Worm (Caenorhabditis elegans) whole organism, L1 larva: Measurements from ENCODE around the gene F40F8.1.

Source experiments
- C04F5.9 ChIP-seq: sonication (generic microtip); optimal IDR thresholded peaks from 2 replicates; lab custom pipeline; 2016; ENCODE audit warnings: missing genetic modification characterization, missing compliant biosample characterization
- F16B12.6 ChIP-seq: fragments of 150-350 bp; optimal IDR thresholded peaks from 2 replicates; lab custom pipeline; 2014; ENCODE audit warnings: missing biosample characterization, missing genetic modification characterization
- Y116A8C.19 ChIP-seq: sonication (generic microtip); optimal IDR thresholded peaks from 2 replicates; lab custom pipeline; 2016; ENCODE audit warnings: missing compliant biosample characterization, missing genetic modification characterization, borderline replicate concordance
- aly-2 ChIP-seq: fragments of 150-350 bp; optimal IDR thresholded peaks from 2 replicates; lab custom pipeline; 2014; ENCODE audit warnings: missing biosample characterization, missing genetic modification characterization
- ceh-82 ChIP-seq, 3 experiments: fragments of 150-350 bp in 1 of 3; sonication (generic microtip) in 2 of 3; optimal IDR thresholded peaks; 2 replicates each; lab custom pipeline; 2014 to 2017; ENCODE audit warnings: missing biosample characterization in 3 of 3, missing genetic modification characterization in 3 of 3
- ceh-88 ChIP-seq: fragments of 200-800 bp; sonication (Bioruptor generic); IDR thresholded peaks from 2 replicates; pipeline ENCODE4 v1.3.6; 2022; ENCODE audit warnings: missing genetic modification characterization, missing compliant biosample characterization
- ces-1 ChIP-seq: fragments of 150-350 bp; optimal IDR thresholded peaks from 2 replicates; lab custom pipeline; 2014; ENCODE audit warnings: missing biosample characterization, missing genetic modification reagents, missing genetic modification characterization
- dsc-1 ChIP-seq: sonication (generic microtip); optimal IDR thresholded peaks from 2 replicates; lab custom pipeline; 2016; ENCODE audit warnings: mild to moderate bottlenecking, missing genetic modification characterization, missing compliant biosample characterization
- efl-1 ChIP-seq, 4 experiments: fragments of 150-350 bp; optimal IDR thresholded peaks in 3 of 4; peaks in 1 of 4; 1 replicate in 1 of 4; 2 replicates in 3 of 4; lab custom pipeline; 2014; ENCODE audit warnings: missing biosample characterization in 2 of 4, missing genetic modification characterization in 2 of 4, missing genetic modification reagents in 2 of 4
- efl-3 ChIP-seq: fragments of 200-800 bp; sonication (Bioruptor generic); optimal IDR thresholded peaks from 2 replicates; lab custom pipeline; 2018; ENCODE audit warnings: mild to moderate bottlenecking, missing genetic modification characterization, missing compliant biosample characterization
- egl-13 ChIP-seq: sonication (generic microtip); optimal IDR thresholded peaks from 2 replicates; lab custom pipeline; 2016; ENCODE audit warnings: missing genotype, missing genetic modification reagents, missing genetic modification characterization, missing compliant biosample characterization
- egl-27 ChIP-seq, 2 experiments: fragments of 150-350 bp in 1 of 2; sonication (generic microtip); optimal IDR thresholded peaks; 3 replicates each; lab custom pipeline; 2017 to 2018; ENCODE audit warnings: missing biosample characterization in 2 of 2, missing genetic modification characterization in 2 of 2, missing genetic modification reagents in 2 of 2
- elt-2 ChIP-seq: sonication (generic microtip); optimal IDR thresholded peaks from 2 replicates; lab custom pipeline; 2016; ENCODE audit warnings: missing genetic modification characterization, mild to moderate bottlenecking, inconsistent platforms, missing compliant biosample characterization, missing genetic modification reagents
- fkh-4 ChIP-seq: sonication (generic microtip); optimal IDR thresholded peaks from 2 replicates; lab custom pipeline; 2016; ENCODE audit warnings: missing compliant biosample characterization, missing genetic modification characterization, borderline replicate concordance
- grh-1 ChIP-seq: fragments of 200-800 bp; sonication (Bioruptor generic); IDR thresholded peaks from 2 replicates; pipeline ENCODE4 v1.3.6; 2022; ENCODE audit warnings: missing genetic modification reagents, missing genetic modification characterization, missing compliant biosample characterization
- hlh-17 ChIP-seq: fragments of 200-800 bp; sonication (Bioruptor generic); optimal IDR thresholded peaks from 2 replicates; lab custom pipeline; 2018; ENCODE audit warnings: missing genetic modification characterization, mild to moderate bottlenecking, missing compliant biosample characterization, moderate library complexity, borderline replicate concordance
- irx-1 ChIP-seq: sonication (generic microtip); optimal IDR thresholded peaks from 2 replicates; lab custom pipeline; 2016; ENCODE audit warnings: missing genetic modification characterization, missing compliant biosample characterization
- isw-1 ChIP-seq: fragments of 200-800 bp; sonication (Bioruptor generic); IDR thresholded peaks from 2 replicates; pipeline ENCODE4 v1.3.6; 2022; ENCODE audit warnings: missing genetic modification characterization, missing compliant biosample characterization
- jun-1 ChIP-seq: fragments of 150-350 bp; optimal IDR thresholded peaks from 2 replicates; lab custom pipeline; 2014; ENCODE audit warnings: missing biosample characterization, missing genetic modification reagents, missing genetic modification characterization
- lin-15B ChIP-seq: fragments of 150-350 bp; sonication (generic microtip); optimal IDR thresholded peaks from 3 replicates; lab custom pipeline; 2014; ENCODE audit warnings: missing biosample characterization, missing genetic modification characterization
- lin-39 ChIP-seq: fragments of 150-350 bp; optimal IDR thresholded peaks from 2 replicates; lab custom pipeline; 2014; ENCODE audit warnings: missing biosample characterization, missing genetic modification reagents, missing genetic modification characterization
- mdl-1 ChIP-seq, 2 experiments: fragments of 150-350 bp; optimal IDR thresholded peaks; 2 replicates each; lab custom pipeline; 2014 to 2017; ENCODE audit warnings: missing biosample characterization in 2 of 2, missing genetic modification characterization in 2 of 2, inconsistent platforms in 1 of 2
- mef-2 ChIP-seq: fragments of 150-350 bp; optimal IDR thresholded peaks from 2 replicates; lab custom pipeline; 2014; ENCODE audit warnings: missing biosample characterization, missing genetic modification characterization
- mep-1 ChIP-seq: fragments of 150-350 bp; optimal IDR thresholded peaks from 2 replicates; lab custom pipeline; 2014; ENCODE audit warnings: missing biosample characterization, missing genetic modification characterization
- nhr-19 ChIP-seq: fragments of 200-800 bp; sonication (Bioruptor generic); conservative IDR thresholded peaks from 2 replicates; pipeline ENCODE4 v1.3.6; 2022; ENCODE audit warnings: missing genetic modification characterization, missing compliant biosample characterization
- nhr-20 ChIP-seq: sonication (generic microtip); optimal IDR thresholded peaks from 2 replicates; lab custom pipeline; 2016; ENCODE audit warnings: mild to moderate bottlenecking, missing genetic modification characterization, missing compliant biosample characterization
- nhr-237 ChIP-seq: fragments of 150-350 bp; optimal IDR thresholded peaks from 2 replicates; lab custom pipeline; 2014; ENCODE audit warnings: missing biosample characterization, missing genetic modification characterization
- nhr-47 ChIP-seq: sonication (generic microtip); optimal IDR thresholded peaks from 2 replicates; lab custom pipeline; 2016; ENCODE audit warnings: mild to moderate bottlenecking, missing genetic modification characterization, moderate library complexity, missing compliant biosample characterization
- nhr-71 ChIP-seq: sonication (generic microtip); optimal IDR thresholded peaks from 2 replicates; lab custom pipeline; 2016; ENCODE audit warnings: mild to moderate bottlenecking, missing genetic modification characterization, moderate library complexity, missing compliant biosample characterization
- nhr-77 ChIP-seq: fragments of 150-350 bp; optimal IDR thresholded peaks from 2 replicates; lab custom pipeline; 2014; ENCODE audit warnings: missing biosample characterization, missing genetic modification characterization
- nhr-90 ChIP-seq: sonication (generic microtip); optimal IDR thresholded peaks from 2 replicates; lab custom pipeline; 2016; ENCODE audit warnings: mild to moderate bottlenecking, missing genetic modification characterization, missing compliant biosample characterization; ENCODE audit not compliant: poor library complexity
- pax-3 ChIP-seq: fragments of 200-800 bp; sonication (Bioruptor generic); optimal IDR thresholded peaks from 2 replicates; lab custom pipeline; 2018; ENCODE audit warnings: mild to moderate bottlenecking, missing genetic modification characterization, moderate library complexity, missing compliant biosample characterization
- pqm-1 ChIP-seq: sonication (generic microtip); optimal IDR thresholded peaks from 3 replicates; lab custom pipeline; 2017; ENCODE audit warnings: missing biosample characterization, missing genetic modification characterization
- rnt-1 ChIP-seq: sonication (generic microtip); optimal IDR thresholded peaks from 2 replicates; lab custom pipeline; 2016; ENCODE audit warnings: mild to moderate bottlenecking, missing genetic modification characterization, moderate library complexity, missing compliant biosample characterization
- snpc-4 ChIP-seq: fragments of 150-350 bp; optimal IDR thresholded peaks from 2 replicates; lab custom pipeline; 2014; ENCODE audit warnings: missing biosample characterization, missing genetic modification characterization
- snu-23 ChIP-seq: sonication (generic microtip); optimal IDR thresholded peaks from 2 replicates; lab custom pipeline; 2016; ENCODE audit warnings: missing genetic modification characterization, missing compliant biosample characterization
- sptf-1 ChIP-seq: fragments of 150-350 bp; optimal IDR thresholded peaks from 2 replicates; lab custom pipeline; 2014; ENCODE audit warnings: missing biosample characterization, missing genetic modification characterization
- swsn-7 ChIP-seq: sonication (generic microtip); optimal IDR thresholded peaks from 2 replicates; lab custom pipeline; 2016; ENCODE audit warnings: missing genetic modification characterization, missing compliant biosample characterization
- tbx-2 ChIP-seq: sonication (generic microtip); optimal IDR thresholded peaks from 2 replicates; lab custom pipeline; 2016; ENCODE audit warnings: missing genetic modification characterization, missing compliant biosample characterization
- unc-86 ChIP-seq: sonication (generic microtip); optimal IDR thresholded peaks from 2 replicates; lab custom pipeline; 2016; ENCODE audit warnings: missing genetic modification characterization, missing compliant biosample characterization
- vab-15 ChIP-seq: sonication (generic microtip); optimal IDR thresholded peaks from 2 replicates; lab custom pipeline; 2017; ENCODE audit warnings: missing genotype, mild to moderate bottlenecking, missing genetic modification characterization, missing compliant biosample characterization
- xbp-1 ChIP-seq: sonication (generic microtip); optimal IDR thresholded peaks from 2 replicates; lab custom pipeline; 2016; ENCODE audit warnings: missing genetic modification characterization, missing compliant biosample characterization
- zag-1 ChIP-seq: fragments of 150-350 bp; optimal IDR thresholded peaks from 2 replicates; lab custom pipeline; 2014; ENCODE audit warnings: missing biosample characterization, missing genetic modification characterization

F40F8.1 gene

DNA sequence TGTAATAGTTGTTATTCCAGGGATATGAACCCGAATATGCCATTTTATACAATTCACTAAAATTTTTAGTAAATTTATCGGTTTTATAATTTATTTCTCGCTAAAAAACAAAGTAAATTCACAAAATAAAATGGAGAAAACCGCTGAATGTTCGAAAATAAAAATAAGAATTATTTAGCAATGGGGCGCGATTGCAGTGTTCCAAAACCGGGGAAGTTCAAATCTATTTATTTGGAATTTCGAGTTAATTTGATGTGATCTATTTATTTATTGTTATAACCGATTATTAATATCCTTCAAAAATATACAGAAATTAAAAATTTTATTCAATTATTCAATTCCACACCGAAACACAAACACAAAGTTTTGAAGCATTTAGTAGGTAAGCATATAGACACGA, 5.1 kb downstream of the F40F8.1 start, which contains the start of gene F40F8.11 (continued):
- no peak for TF ChIP-seq pax-3 (tag; lab: Kevin White, UChicago)
- TF ChIP-seq dsc-1 (tag; lab: Kevin White, UChicago): peak; percentile 30
- peak; percentile 28; the same call in 1 of the 2 replicates for TF ChIP-seq nhr-19 (GFP tag; lab: Robert Waterston, UW)
- no peak for TF ChIP-seq vab-15 (tag; lab: Kevin White, UChicago)
- TF ChIP-seq snpc-4 (tag; lab: Kevin White, UChicago): no peak
- peak; percentile 59 for TF ChIP-seq nhr-71 (tag; lab: Kevin White, UChicago)
- no peak for TF ChIP-seq nhr-237 (tag; lab: Kevin White, UChicago)
- no peak for TF ChIP-seq Y116A8C.19
- peak; percentile 26 for TF ChIP-seq tbx-2 (tag; lab: Kevin White, UChicago)
- no peak for TF ChIP-seq ceh-88 (GFP tag; lab: Robert Waterston, UW)
- TF ChIP-seq lin-39 (tag; lab: Kevin White, UChicago): peak; percentile 8
- no peak for TF ChIP-seq lin-15B
- no peak for TF ChIP-seq nhr-77 (tag; lab: Kevin White, UChicago)
- TF ChIP-seq rnt-1 (tag; lab: Kevin White, UChicago): peak; percentile 24
- TF ChIP-seq efl-1 (optimal IDR thresholded peaks at IDR 0.05; lab: Kevin White, UChicago): peak; percentile 49 to 88
- peak; percentile 90 to 99 for TF ChIP-seq efl-1 (GFP tag; optimal IDR thresholded peaks at IDR 0.05 in 1 of 2; lab: Kevin White, UChicago)
- TF ChIP-seq aly-2 (tag; lab: Kevin White, UChicago): no peak
- no peak for TF ChIP-seq zag-1 (tag; lab: Kevin White, UChicago)
- TF ChIP-seq elt-2 (tag; lab: Kevin White, UChicago): peak; percentile 22
- no peak for TF ChIP-seq efl-3 (GFP tag; lab: Kevin White, UChicago)
- TF ChIP-seq irx-1 (tag; lab: Kevin White, UChicago): no peak
- peak; percentile 39 for TF ChIP-seq nhr-20 (tag; lab: Kevin White, UChicago)
- no peak for TF ChIP-seq grh-1 (GFP tag; lab: Robert Waterston, UW)
- TF ChIP-seq mef-2: no peak
- no peak for TF ChIP-seq ces-1
- TF ChIP-seq F16B12.6 (tag; lab: Kevin White, UChicago): no peak
- peak; percentile 3 for TF ChIP-seq unc-86 (tag; lab: Kevin White, UChicago)
- no peak for TF ChIP-seq fkh-4
- no peak for TF ChIP-seq jun-1 (tag; lab: Kevin White, UChicago)
- TF ChIP-seq isw-1 (GFP tag; lab: Robert Waterston, UW): 0 out of 2 replicates have a peak, but pooled peaks have one; percentile 1
- no peak for TF ChIP-seq pqm-1 (tag; lab: Kevin White, UChicago)
- peak; percentile 20 for TF ChIP-seq swsn-7 (tag; lab: Kevin White, UChicago)
- peak; percentile 21 for TF ChIP-seq xbp-1 (tag; lab: Kevin White, UChicago)
- no peak for TF ChIP-seq sptf-1 (tag; lab: Kevin White, UChicago)
- TF ChIP-seq C04F5.9 (tag; lab: Kevin White, UChicago): no peak
- TF ChIP-seq snu-23 (GFP tag; lab: Kevin White, UChicago): peak; percentile 55
- peak; percentile 56 for TF ChIP-seq mep-1 (tag; lab: Kevin White, UChicago)
- no peak for TF ChIP-seq hlh-17 (GFP tag; lab: Kevin White, UChicago)
- peak; percentile 53 for TF ChIP-seq nhr-47 (tag; lab: Kevin White, UChicago)
- TF ChIP-seq egl-27 (tag; optimal IDR thresholded peaks at IDR 0.05; lab: Kevin White, UChicago): no peak
- TF ChIP-seq egl-13: no peak

DNA sequence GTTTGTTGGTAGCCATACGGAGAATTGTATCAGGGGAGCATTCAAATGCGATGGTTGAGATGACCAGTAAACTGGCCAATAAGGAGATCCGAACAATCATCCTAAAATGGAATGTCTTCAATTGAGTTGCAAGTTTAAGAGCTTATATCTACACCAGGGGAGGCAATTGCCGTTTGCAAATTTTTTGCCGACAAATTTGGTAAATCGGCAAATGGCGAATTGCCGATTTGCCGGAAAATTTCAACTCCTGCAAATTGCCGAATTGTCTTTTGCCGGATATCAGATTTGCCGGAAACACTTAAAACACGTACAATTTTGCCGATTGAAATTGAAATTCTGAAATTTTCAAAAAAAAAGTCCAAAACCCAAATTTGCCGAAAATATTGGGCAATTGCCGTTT, 7.4 kb downstream of the F40F8.1 start, which contains the start of gene F40F8.5:
Gene F40F8.5, minus strand, starts transcription at position 101 of the 400 bp plus-strand sequence.
- TF ChIP-seq ceh-82 (tag; optimal IDR thresholded peaks at IDR 0.05; lab: Kevin White, UChicago) (no peak), elt-2 (tag; lab: Kevin White, UChicago) (no peak), mdl-1 (tag; optimal IDR thresholded peaks at IDR 0.05; lab: Kevin White, UChicago) (no peak), nhr-90 (no peak)
